Worm (Caenorhabditis elegans) whole organism, L2 larva: ENCODE measurements around the gene nas-20.

Experiments used
- F13H6.1 ChIP-seq: sonication (generic microtip); optimal IDR thresholded peaks from 2 replicates; lab custom pipeline; 2016; ENCODE audit warnings: missing genetic modification characterization, missing compliant biosample characterization
- R02D3.7 ChIP-seq: fragments of 150-350 bp; optimal IDR thresholded peaks from 2 replicates; lab custom pipeline; 2014; ENCODE audit warnings: missing biosample characterization, missing genetic modification characterization
- alr-1 ChIP-seq: fragments of 150-350 bp; optimal IDR thresholded peaks from 2 replicates; lab custom pipeline; 2014; ENCODE audit warnings: missing biosample characterization, missing genetic modification characterization
- ama-1 ChIP-seq: fragments of 150-350 bp; optimal IDR thresholded peaks from 2 replicates; lab custom pipeline; 2018; ENCODE audit warnings: inconsistent platforms
- blmp-1 ChIP-seq: sonication (generic microtip); optimal IDR thresholded peaks from 2 replicates; lab custom pipeline; 2017; ENCODE audit warnings: missing genetic modification characterization, mild to moderate bottlenecking, missing compliant biosample characterization, antibody characterized with exemption, moderate library complexity; ENCODE audit not compliant: insufficient read depth
- ceh-82 ChIP-seq: fragments of 150-350 bp; optimal IDR thresholded peaks from 2 replicates; lab custom pipeline; 2014; ENCODE audit warnings: missing biosample characterization, missing genetic modification characterization
- crh-2 ChIP-seq: sonication (generic microtip); optimal IDR thresholded peaks from 2 replicates; lab custom pipeline; 2017; ENCODE audit warnings: missing biosample characterization, missing genetic modification characterization
- dmd-4 ChIP-seq: sonication (generic microtip); optimal IDR thresholded peaks from 2 replicates; lab custom pipeline; 2017; ENCODE audit warnings: missing biosample characterization, missing genetic modification characterization
- egl-27 ChIP-seq: sonication (generic microtip); optimal IDR thresholded peaks from 3 replicates; lab custom pipeline; 2017; ENCODE audit warnings: missing biosample characterization, missing genetic modification reagents, missing genetic modification characterization
- elt-1 ChIP-seq: fragments of 150-350 bp; optimal IDR thresholded peaks from 2 replicates; lab custom pipeline; 2014; ENCODE audit warnings: missing biosample characterization, missing genetic modification characterization
- elt-3 ChIP-seq: sonication (generic microtip); optimal IDR thresholded peaks from 2 replicates; lab custom pipeline; 2017; ENCODE audit warnings: missing biosample characterization, missing genetic modification characterization
- lin-11 ChIP-seq: fragments of 150-350 bp; sonication (generic microtip); optimal IDR thresholded peaks from 2 replicates; lab custom pipeline; 2014; ENCODE audit warnings: missing biosample characterization, missing genetic modification characterization, inconsistent platforms, mixed read lengths
- lin-39 ChIP-seq: fragments of 150-350 bp; optimal IDR thresholded peaks from 2 replicates; lab custom pipeline; 2014; ENCODE audit warnings: missing biosample characterization, missing genetic modification reagents, missing genetic modification characterization
- lsy-2 ChIP-seq, 2 experiments: fragments of 150-350 bp in 1 of 2; sonication (generic microtip) in 1 of 2; optimal IDR thresholded peaks; 2 replicates each; lab custom pipeline; 2014 to 2017; ENCODE audit warnings: missing biosample characterization in 2 of 2, missing genetic modification characterization in 2 of 2
- mab-5 ChIP-seq: fragments of 150-350 bp; optimal IDR thresholded peaks from 2 replicates; lab custom pipeline; 2014; ENCODE audit warnings: missing biosample characterization, missing genetic modification characterization
- mbf-1 ChIP-seq: sonication (generic microtip); optimal IDR thresholded peaks from 2 replicates; lab custom pipeline; 2017; ENCODE audit warnings: missing biosample characterization, missing genetic modification characterization
- nhr-10 ChIP-seq: sonication (generic microtip); optimal IDR thresholded peaks from 2 replicates; lab custom pipeline; 2017; ENCODE audit warnings: missing biosample characterization, missing genetic modification characterization
- nhr-11 ChIP-seq: fragments of 150-350 bp; optimal IDR thresholded peaks from 2 replicates; lab custom pipeline; 2014; ENCODE audit warnings: missing biosample characterization, missing genetic modification characterization
- nhr-12 ChIP-seq: fragments of 150-350 bp; optimal IDR thresholded peaks from 2 replicates; lab custom pipeline; 2014; ENCODE audit warnings: missing biosample characterization, missing genetic modification characterization
- nhr-129 ChIP-seq: fragments of 150-350 bp; optimal IDR thresholded peaks from 2 replicates; lab custom pipeline; 2014; ENCODE audit warnings: missing biosample characterization, missing genetic modification characterization
- nhr-21 ChIP-seq: fragments of 150-350 bp; optimal IDR thresholded peaks from 2 replicates; lab custom pipeline; 2014; ENCODE audit warnings: missing biosample characterization, missing genetic modification characterization
- nhr-237 ChIP-seq: fragments of 150-350 bp; optimal IDR thresholded peaks from 2 replicates; lab custom pipeline; 2014; ENCODE audit warnings: missing biosample characterization, missing genetic modification characterization
- nhr-25 ChIP-seq: fragments of 150-350 bp; sonication (generic microtip); optimal IDR thresholded peaks from 3 replicates; lab custom pipeline; 2014; ENCODE audit warnings: missing biosample characterization, missing genetic modification characterization
- nhr-77 ChIP-seq: fragments of 150-350 bp; optimal IDR thresholded peaks from 2 replicates; lab custom pipeline; 2014; ENCODE audit warnings: missing biosample characterization, missing genetic modification characterization
- sem-4 ChIP-seq: fragments of 150-350 bp; optimal IDR thresholded peaks from 2 replicates; lab custom pipeline; 2014; ENCODE audit warnings: missing biosample characterization, missing genetic modification reagents, missing genetic modification characterization
- skn-1 ChIP-seq: sonication (generic microtip); optimal IDR thresholded peaks from 2 replicates; lab custom pipeline; 2017; ENCODE audit warnings: missing biosample characterization, missing genetic modification characterization
- sma-9 ChIP-seq, 2 experiments: fragments of 150-350 bp in 1 of 2; sonication (generic microtip) in 1 of 2; optimal IDR thresholded peaks; 2 replicates each; lab custom pipeline; 2014 to 2016; ENCODE audit warnings: missing genetic modification characterization in 2 of 2, mild to moderate bottlenecking in 1 of 2, missing biosample characterization in 1 of 2, missing compliant biosample characterization in 1 of 2, missing genetic modification reagents in 1 of 2, moderate library complexity in 1 of 2
- unc-39 ChIP-seq: fragments of 150-350 bp; optimal IDR thresholded peaks from 2 replicates; lab custom pipeline; 2014; ENCODE audit warnings: missing biosample characterization, missing genetic modification characterization
- unc-55 ChIP-seq: fragments of 150-350 bp; sonication (generic microtip); optimal IDR thresholded peaks from 3 replicates; lab custom pipeline; 2014; ENCODE audit warnings: missing biosample characterization, missing genetic modification reagents, missing genetic modification characterization
- unc-62 ChIP-seq: fragments of 150-350 bp; optimal IDR thresholded peaks from 2 replicates; lab custom pipeline; 2014; ENCODE audit warnings: missing biosample characterization, missing genetic modification reagents, missing genetic modification characterization
- zag-1 ChIP-seq: fragments of 150-350 bp; optimal IDR thresholded peaks from 2 replicates; lab custom pipeline; 2014; ENCODE audit warnings: missing biosample characterization, missing genetic modification characterization
- ztf-1 ChIP-seq: fragments of 200-800 bp; sonication (Bioruptor generic); conservative IDR thresholded peaks from 2 replicates; pipeline ENCODE4 v1.3.6; 2022; ENCODE audit warnings: missing genetic modification characterization, missing compliant biosample characterization
- ztf-11 ChIP-seq: sonication (generic microtip); optimal IDR thresholded peaks from 2 replicates; lab custom pipeline; 2017; ENCODE audit warnings: missing biosample characterization, missing genetic modification characterization
- ztf-4 ChIP-seq: fragments of 150-350 bp; optimal IDR thresholded peaks from 2 replicates; lab custom pipeline; 2014; ENCODE audit warnings: missing biosample characterization, missing genetic modification characterization

The nas-20 gene

DNA sequence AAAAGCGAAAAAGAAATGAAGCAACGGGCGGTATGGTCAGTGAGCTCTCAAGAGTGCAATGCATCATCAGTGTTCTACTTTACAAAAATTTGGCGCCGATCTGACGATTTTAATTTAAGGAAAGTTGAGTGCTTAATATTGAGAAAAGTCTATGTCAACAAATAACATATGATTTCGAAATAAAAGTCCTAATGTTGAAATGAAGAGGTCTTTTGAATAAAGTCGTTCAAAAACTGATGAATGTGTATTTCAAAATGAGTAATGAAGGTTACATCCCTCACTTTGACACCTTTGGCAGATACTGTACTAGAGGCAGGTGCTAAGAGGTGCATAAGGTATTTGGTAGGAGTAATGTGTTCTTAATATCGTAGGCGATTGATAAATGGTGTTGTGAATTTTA lies 25.4 kb upstream of the nas-20 start:
- no peak for TF ChIP-seq unc-55
- no peak for TF ChIP-seq lsy-2 (tag; optimal IDR thresholded peaks at IDR 0.05; lab: Kevin White, UChicago)
- TF ChIP-seq nhr-25 (tag; lab: Kevin White, UChicago), result no peak
- TF ChIP-seq crh-2 (tag; lab: Kevin White, UChicago), result no peak
- TF ChIP-seq skn-1 (tag; lab: Kevin White, UChicago), result no peak
- no peak for TF ChIP-seq elt-3 (tag; lab: Kevin White, UChicago)
- no peak for TF ChIP-seq mab-5 (tag; lab: Kevin White, UChicago)
- TF ChIP-seq unc-62, result no peak
- no peak for TF ChIP-seq dmd-4 (tag; lab: Kevin White, UChicago)
- TF ChIP-seq lin-11 (tag; lab: Kevin White, UChicago), result no peak
- TF ChIP-seq nhr-12, result no peak
- no peak for TF ChIP-seq ama-1 (lab: Kevin White, UChicago)
- TF ChIP-seq elt-1 (tag; lab: Kevin White, UChicago), result no peak
- TF ChIP-seq nhr-21, result no peak
- no peak for TF ChIP-seq unc-39 (tag; lab: Kevin White, UChicago)
- TF ChIP-seq lin-39 (tag; lab: Kevin White, UChicago), result no peak
- TF ChIP-seq R02D3.7 (tag; lab: Kevin White, UChicago), result no peak
- no peak for TF ChIP-seq zag-1

DNA sequence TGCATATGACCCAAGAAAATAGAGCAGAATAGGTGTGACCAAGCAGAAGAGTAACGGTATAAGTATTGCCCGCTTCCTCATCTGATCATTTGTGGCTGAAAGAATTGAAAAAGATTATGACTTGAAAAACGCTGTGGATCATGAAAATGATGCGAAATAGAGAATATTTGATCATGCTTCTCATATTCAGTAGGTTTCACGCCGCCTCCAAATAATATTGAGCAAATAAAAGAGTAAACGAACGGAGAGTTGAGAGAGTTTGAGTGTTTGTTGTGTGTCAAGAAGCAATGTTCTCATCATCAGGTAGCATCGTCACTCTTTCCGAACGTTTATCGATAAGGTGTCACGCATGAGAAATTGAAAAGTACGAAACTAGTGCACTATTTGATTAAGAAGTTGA lies 24.2 kb upstream of the nas-20 start, which contains the start of gene htrl-1:
htrl-1 (minus strand) TSS at position 101 of the 400 bp plus-strand sequence.
- no peak for TF ChIP-seq nhr-10
- TF ChIP-seq blmp-1 (tag; lab: Kevin White, UChicago), result no peak
- TF ChIP-seq unc-62, result no peak
- TF ChIP-seq lsy-2 (tag; optimal IDR thresholded peaks at IDR 0.05; lab: Kevin White, UChicago), result no peak
- no peak for TF ChIP-seq ama-1 (lab: Kevin White, UChicago)
- TF ChIP-seq mbf-1 (tag; lab: Kevin White, UChicago), result no peak
- TF ChIP-seq ztf-1 (GFP tag; lab: Robert Waterston, UW), result no peak
- no peak for TF ChIP-seq lin-11 (tag; lab: Kevin White, UChicago)
- TF ChIP-seq skn-1 (tag; lab: Kevin White, UChicago), result no peak
- no peak for TF ChIP-seq nhr-25 (tag; lab: Kevin White, UChicago)
- TF ChIP-seq nhr-77 (tag; lab: Kevin White, UChicago), result no peak
- TF ChIP-seq, all 48 proteins: peak for 0

DNA sequence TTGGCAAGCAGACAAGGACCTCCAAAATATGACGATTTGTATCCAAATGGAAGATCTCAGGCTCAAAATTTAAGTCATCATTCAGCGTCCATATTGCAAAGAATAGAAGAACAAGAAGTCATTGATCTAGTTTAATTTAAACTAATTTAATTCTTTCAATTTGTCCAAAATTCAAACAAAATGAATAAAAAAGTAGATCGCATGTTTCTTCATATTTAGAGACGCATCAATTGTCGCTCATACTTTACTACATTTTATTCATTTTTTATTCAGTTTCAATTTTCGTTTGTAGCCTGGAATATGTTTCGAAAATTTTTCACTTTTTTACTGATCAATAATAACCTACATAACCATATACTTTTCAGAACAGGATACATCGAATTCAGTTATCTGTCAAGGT lies 20.3 kb upstream of the nas-20 start, which contains the start of gene T11F9.21:
T11F9.21 (plus strand) TSS at position 301 of the 400 bp plus-strand sequence.
- TF ChIP-seq skn-1 (tag; lab: Kevin White, UChicago) (no peak), nhr-11 (tag; lab: Kevin White, UChicago) (no peak), crh-2 (tag; lab: Kevin White, UChicago) (no peak), ztf-11 (tag; lab: Kevin White, UChicago) (no peak), nhr-129 (tag; lab: Kevin White, UChicago) (no peak), lsy-2 (tag; optimal IDR thresholded peaks at IDR 0.05; lab: Kevin White, UChicago) (no peak), nhr-12 (no peak), elt-3 (tag; lab: Kevin White, UChicago) (no peak), ztf-4 (tag; lab: Kevin White, UChicago) (no peak), R02D3.7 (tag; lab: Kevin White, UChicago) (no peak), sma-9 (GFP tag; optimal IDR thresholded peaks at IDR 0.05; lab: Kevin White, UChicago) (no peak), sma-9 (tag; optimal IDR thresholded peaks at IDR 0.05; lab: Kevin White, UChicago) (no peak), sem-4 (tag; lab: Kevin White, UChicago) (no peak), alr-1 (no peak)

DNA sequence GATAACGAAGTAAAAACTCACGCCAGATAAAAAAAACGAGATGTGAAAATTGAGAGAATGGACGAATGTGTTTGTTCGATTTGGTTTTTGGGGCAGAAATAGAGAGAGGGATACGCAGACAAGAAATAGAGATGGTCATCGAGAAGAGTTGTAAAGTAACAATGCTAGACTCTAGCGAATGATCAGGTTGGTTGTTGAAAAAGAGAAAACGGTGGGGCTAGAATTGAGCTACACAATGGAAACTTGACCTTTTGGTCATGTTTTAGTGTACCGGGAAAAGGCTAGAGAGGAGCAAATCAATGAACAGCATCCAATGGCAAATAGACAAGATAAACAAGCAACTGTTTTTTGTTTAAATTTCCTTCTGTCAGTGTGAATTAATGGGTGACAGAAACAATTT lies 18.3 kb upstream of the nas-20 start, which contains the start of gene dhs-19:
dhs-19 (minus strand) TSS at position 101 of the 400 bp plus-strand sequence.
- TF ChIP-seq ceh-82 (no peak), egl-27 (tag; lab: Kevin White, UChicago) (no peak), dmd-4 (tag; lab: Kevin White, UChicago) (no peak), nhr-237 (tag; lab: Kevin White, UChicago) (no peak), F13H6.1 (tag; lab: Kevin White, UChicago) (no peak), crh-2 (tag; lab: Kevin White, UChicago) (no peak)
- TF ChIP-seq, all 48 proteins: peak for 0

DNA sequence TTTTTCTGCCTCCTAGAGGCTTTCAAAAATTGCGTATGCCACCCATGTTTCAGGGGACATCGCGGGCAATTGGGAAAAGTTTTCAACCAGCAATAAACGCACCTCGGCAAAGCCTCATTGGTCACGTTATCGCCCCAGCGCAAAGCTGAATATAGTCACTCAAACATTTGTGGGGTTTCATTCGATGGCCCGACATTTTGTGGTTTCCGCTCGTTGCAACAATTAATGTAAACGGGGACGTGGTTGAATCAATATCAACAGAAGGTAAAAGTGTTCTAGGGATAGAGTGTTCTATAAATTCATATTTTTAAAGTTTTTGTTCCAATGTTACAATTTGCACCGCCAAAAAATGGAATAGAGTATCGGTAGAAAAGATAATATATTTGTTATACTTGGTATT lies 16.2 kb upstream of the nas-20 start:
- TF ChIP-seq mab-5 (tag; lab: Kevin White, UChicago) (no peak), nhr-21 (no peak), skn-1 (tag; lab: Kevin White, UChicago) (no peak)
